Worm (Caenorhabditis elegans) whole organism, L2 larva: Measurements from ENCODE around the gene lipl-2.

Experiments used
- ama-1 ChIP-seq: fragments of 150-350 bp; optimal IDR thresholded peaks from 2 replicates; lab custom pipeline; 2018; ENCODE audit warnings: inconsistent platforms
- elt-3 ChIP-seq: sonication (generic microtip); optimal IDR thresholded peaks from 2 replicates; lab custom pipeline; 2017; ENCODE audit warnings: missing biosample characterization, missing genetic modification characterization
- peb-1 ChIP-seq: fragments of 150-350 bp; optimal IDR thresholded peaks from 2 replicates; lab custom pipeline; 2014; ENCODE audit warnings: missing biosample characterization, missing genetic modification characterization

- TF ChIP-seq ama-1 (lab: Kevin White, UChicago) (no peak), elt-3 (tag; lab: Kevin White, UChicago) (no peak), peb-1 (tag; lab: Kevin White, UChicago) (no peak)
Observed at ce11 chrV:9816390-9816789, 25.0 kb downstream of the lipl-2 start, which contains the start of gene sru-31.
